Fruit fly (Drosophila melanogaster) whole organism: ENCODE data around the gene Abl.

Source experiments
- CG8478 ChIP-seq: fragments of >200 bp; optimal IDR thresholded peaks from 2 replicates; lab custom pipeline; 2018; ENCODE audit warnings: inconsistent platforms
- Dll ChIP-seq: fragments of >200 bp; optimal IDR thresholded peaks from 2 replicates; lab custom pipeline; 2017
- EcR ChIP-seq, 2 experiments: fragments of >200 bp; optimal IDR thresholded peaks; 2 replicates each; lab custom pipeline; 2017; ENCODE audit warnings: missing biosample characterization in 2 of 2, missing genetic modification characterization in 2 of 2, missing genetic modification reagents in 2 of 2
- pan ChIP-seq: fragments of >200 bp; optimal IDR thresholded peaks from 2 replicates; lab custom pipeline; 2017
- psq ChIP-seq: fragments of >200 bp; optimal IDR thresholded peaks from 2 replicates; lab custom pipeline; 2017
- usp ChIP-seq: fragments of >200 bp; optimal IDR thresholded peaks from 2 replicates; lab custom pipeline; 2017; ENCODE audit warnings: missing biosample characterization, missing genetic modification characterization, mixed read lengths

- no peak for TF ChIP-seq CG8478 (lab: Kevin White, UChicago)
- no peak for TF ChIP-seq psq (lab: Kevin White, UChicago)
- TF ChIP-seq usp (GFP tag; lab: Kevin White, UChicago): no peak
- no peak for TF ChIP-seq pan (lab: Kevin White, UChicago)
- TF ChIP-seq EcR (GFP tag; optimal IDR thresholded peaks at IDR 0.05; lab: Kevin White, UChicago): no peak
- TF ChIP-seq Dll (lab: Kevin White, UChicago): no peak
These were observed 23.4 kb upstream of the Abl start for dm6 chr3L:16670882-16671675.
